Fruit fly (Drosophila melanogaster): ENCODE data around the gene CG16974.

Gene CG16974

DNA sequence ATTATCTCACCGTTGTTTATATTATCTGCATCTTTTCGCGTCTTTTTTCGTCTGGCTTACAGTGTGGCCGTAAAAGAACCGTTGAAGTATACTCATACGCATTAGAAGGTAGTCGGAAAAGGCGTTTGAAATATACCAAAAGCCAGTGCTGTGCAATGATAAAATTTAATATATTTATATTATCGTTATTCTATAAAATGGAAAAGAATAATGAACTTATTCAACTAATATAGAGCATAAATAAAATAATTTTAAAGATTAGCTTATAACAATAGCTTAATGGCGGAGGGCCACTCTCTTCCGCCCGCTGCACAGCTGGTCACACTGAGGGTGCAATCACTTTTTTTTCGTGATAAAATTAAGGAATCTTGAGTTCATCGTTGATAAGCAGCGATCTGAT is at the start of gene CG16974, which contains the start of gene Edem2 (continued):
- TF ChIP-seq Nf-YA (GFP tag; IDR thresholded peaks at IDR 0.05) (peak; percentile 57; the same call in 1 of the 2 replicates), CG4707 (GFP tag; optimal IDR thresholded peaks at IDR 0.05) (no peak), NK7.1 (GFP tag; optimal IDR thresholded peaks at IDR 0.05) (no peak), CG6689 (GFP tag; IDR thresholded peaks at IDR 0.05) (peak; percentile 79), CG3847 (GFP tag; IDR thresholded peaks at IDR 0.05) (peak; percentile 84), fu2 (GFP tag; optimal IDR thresholded peaks at IDR 0.05) (no peak), sisA (GFP tag; IDR thresholded peaks at IDR 0.05) (peak; percentile 79), dysf (GFP tag; IDR thresholded peaks at IDR 0.05) (peak; percentile 66; the same call in 1 of the 3 replicates), CG18262 (tag; optimal IDR thresholded peaks at IDR 0.05) (no peak), CG33557 (GFP tag; optimal IDR thresholded peaks at IDR 0.05) (peak; percentile 52), CG5180 (GFP tag; optimal IDR thresholded peaks at IDR 0.05) (no peak), MESR4 (GFP tag; optimal IDR thresholded peaks at IDR 0.05) (peak; percentile 71), Jarid2 (GFP tag; optimal IDR thresholded peaks at IDR 0.05) (no peak), CG9437 (GFP tag; optimal IDR thresholded peaks at IDR 0.05) (peak; percentile 25), Hr51 (GFP tag; optimal IDR thresholded peaks at IDR 0.05) (peak in 1 of 2 experiments; percentile 61), CG10321 (GFP tag; IDR thresholded peaks at IDR 0.05) (no peak), CG10654 (GFP tag; optimal IDR thresholded peaks at IDR 0.05) (peak; percentile 73), CG4617 (GFP tag; optimal IDR thresholded peaks at IDR 0.05; ENCODE audit: borderline replicate concordance) (peak; percentile 90), pfk (GFP tag; optimal IDR thresholded peaks at IDR 0.05) (no peak), Xbp1 (GFP tag; optimal IDR thresholded peaks at IDR 0.05) (peak; percentile 85), sna (GFP tag; IDR thresholded peaks at IDR 0.05; ENCODE audit: partially characterized antibody) (no peak), CG8290 (GFP tag; optimal IDR thresholded peaks at IDR 0.05) (no peak), CG8290 (tag; optimal IDR thresholded peaks at IDR 0.05) (no peak), grn (GFP tag; optimal IDR thresholded peaks at IDR 0.05) (no peak)

DNA sequence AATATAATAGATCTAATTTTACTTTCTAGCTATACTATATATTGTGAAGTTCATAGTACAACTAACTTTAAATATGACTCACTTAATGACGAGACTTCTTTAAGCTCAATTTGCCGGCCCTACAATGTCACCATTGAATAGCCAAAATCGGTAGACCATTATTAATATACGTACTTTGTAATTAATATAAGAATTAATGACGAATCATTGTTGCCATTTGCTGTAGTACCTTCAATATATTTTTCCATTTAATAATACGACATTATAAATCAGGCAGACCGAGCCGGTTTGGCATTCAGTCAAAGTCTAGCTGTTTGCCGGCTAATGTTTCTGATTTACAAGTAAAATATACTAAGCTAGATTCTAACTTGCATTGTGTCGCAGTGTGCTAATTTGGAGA is 47.9 kb upstream of the CG16974 start, which contains the start of gene Jhbp13:
Gene Jhbp13 (plus strand): TSS at position 301 of the 400 bp plus-strand sequence.
- TF ChIP-seq slbo (GFP tag; IDR thresholded peaks at IDR 0.05) (no peak), Lim3 (GFP tag; IDR thresholded peaks at IDR 0.05) (no peak), CG7372 (GFP tag; IDR thresholded peaks at IDR 0.05) (no peak), Bdp1 (GFP tag; optimal IDR thresholded peaks at IDR 0.05) (no peak), slou (GFP tag; optimal IDR thresholded peaks at IDR 0.05) (no peak), ato (GFP tag; IDR thresholded peaks at IDR 0.05; ENCODE audit: partially characterized antibody) (no peak), HmgD (GFP tag; optimal IDR thresholded peaks at IDR 0.05) (no peak), CG7987 (GFP tag; optimal IDR thresholded peaks at IDR 0.05) (no peak), Kr (GFP tag; optimal IDR thresholded peaks at IDR 0.05) (no peak), Doc2 (GFP tag; IDR thresholded peaks at IDR 0.05) (no peak), gro (GFP tag; optimal IDR thresholded peaks at IDR 0.05) (no peak), CG4424 (GFP tag; optimal IDR thresholded peaks at IDR 0.05) (no peak), Xbp1 (GFP tag; optimal IDR thresholded peaks at IDR 0.05) (no peak), YL-1 (GFP tag; optimal IDR thresholded peaks at IDR 0.05) (no peak), gem (tag; optimal IDR thresholded peaks at IDR 0.05) (no peak), CG42726 (GFP tag; IDR thresholded peaks at IDR 0.05; ENCODE audit: partially characterized antibody) (no peak), Atf-2 (GFP tag; optimal IDR thresholded peaks at IDR 0.05) (no peak)

DNA sequence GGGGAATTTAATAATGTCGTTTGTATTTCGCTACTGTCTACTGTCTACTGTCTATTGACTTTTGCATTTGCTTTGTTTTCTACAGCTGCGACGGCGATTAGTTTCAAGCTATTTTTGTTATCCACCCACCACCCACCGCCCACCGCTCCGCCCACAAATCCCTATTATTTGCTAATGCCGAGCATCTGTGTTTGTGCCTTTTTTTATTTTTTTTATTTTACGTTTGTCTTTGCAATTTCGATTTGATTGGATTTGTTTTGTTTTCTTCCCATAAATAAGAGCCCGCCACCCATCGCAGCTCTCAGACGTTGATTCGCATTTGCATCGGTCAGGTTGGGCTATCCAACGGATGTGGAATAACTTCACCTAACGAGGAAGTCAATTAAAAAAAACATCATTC is 44.4 kb upstream of the CG16974 start, which contains the start of gene Jhbp14:
Gene Jhbp14 (plus strand): TSS at position 301 of the 400 bp plus-strand sequence.
- TF ChIP-seq Dll (GFP tag; IDR thresholded peaks at IDR 0.05; ENCODE audit: partially characterized antibody) (no peak), HmgD (GFP tag; optimal IDR thresholded peaks at IDR 0.05) (no peak), caup (GFP tag; optimal IDR thresholded peaks at IDR 0.05; ENCODE audit: severe bottlenecking) (no peak), CG8388 (GFP tag; optimal IDR thresholded peaks at IDR 0.05) (no peak)
